Worm (Caenorhabditis elegans) whole organism, L3 larva: ENCODE data around the gene ztf-9.

Source experiments
- ama-1 ChIP-seq: fragments of 150-350 bp; optimal IDR thresholded peaks from 2 replicates; lab custom pipeline; 2018
- ceh-16 ChIP-seq: sonication (generic microtip); optimal IDR thresholded peaks from 2 replicates; lab custom pipeline; 2017; ENCODE audit warnings: missing biosample characterization, missing genetic modification characterization
- ceh-28 ChIP-seq: fragments of 150-350 bp; optimal IDR thresholded peaks from 2 replicates; lab custom pipeline; 2014; ENCODE audit warnings: missing biosample characterization, missing genetic modification reagents, missing genetic modification characterization
- daf-12 ChIP-seq: fragments of 150-350 bp; optimal IDR thresholded peaks from 2 replicates; lab custom pipeline; 2014; ENCODE audit warnings: missing biosample characterization, missing genetic modification reagents, missing genetic modification characterization
- egl-5 ChIP-seq: fragments of 150-350 bp; optimal IDR thresholded peaks from 2 replicates; lab custom pipeline; 2017; ENCODE audit warnings: missing biosample characterization, missing genetic modification reagents, missing genetic modification characterization, inconsistent platforms
- elt-1 ChIP-seq: fragments of 150-350 bp; optimal IDR thresholded peaks from 2 replicates; lab custom pipeline; 2014; ENCODE audit warnings: missing biosample characterization, missing genetic modification characterization
- elt-2 ChIP-seq: sonication (generic microtip); optimal IDR thresholded peaks from 2 replicates; lab custom pipeline; 2016; ENCODE audit warnings: missing genetic modification reagents, mild to moderate bottlenecking, missing genetic modification characterization, missing compliant biosample characterization
- elt-3 ChIP-seq, 3 experiments: fragments of 150-350 bp in 1 of 3; sonication (generic microtip) in 2 of 3; optimal IDR thresholded peaks; 2 replicates in 2 of 3; 4 replicates in 1 of 3; lab custom pipeline; 2014 to 2017; ENCODE audit warnings: missing biosample characterization in 3 of 3, missing genetic modification characterization in 3 of 3
- eor-1 ChIP-seq, 2 experiments: fragments of 150-350 bp; optimal IDR thresholded peaks; 2 replicates each; lab custom pipeline; 2014 to 2018; ENCODE audit warnings: missing biosample characterization in 2 of 2, missing genetic modification characterization in 2 of 2
- fkh-10 ChIP-seq: sonication (generic microtip); optimal IDR thresholded peaks from 2 replicates; lab custom pipeline; 2017; ENCODE audit warnings: missing biosample characterization, missing genetic modification reagents, missing genetic modification characterization
- fos-1 ChIP-seq: fragments of 150-350 bp; optimal IDR thresholded peaks from 2 replicates; lab custom pipeline; 2014; ENCODE audit warnings: missing biosample characterization, missing genetic modification characterization
- hmg-11 ChIP-seq: sonication (generic microtip); optimal IDR thresholded peaks from 2 replicates; lab custom pipeline; 2016; ENCODE audit warnings: missing genetic modification characterization, missing compliant biosample characterization
- jun-1 ChIP-seq: fragments of 150-350 bp; optimal IDR thresholded peaks from 2 replicates; lab custom pipeline; 2014; ENCODE audit warnings: missing biosample characterization, missing genetic modification reagents, missing genetic modification characterization
- lin-15B ChIP-seq: fragments of 150-350 bp; optimal IDR thresholded peaks from 2 replicates; lab custom pipeline; 2014; ENCODE audit warnings: missing biosample characterization, missing genetic modification characterization
- lin-39 ChIP-seq: fragments of 150-350 bp; optimal IDR thresholded peaks from 2 replicates; lab custom pipeline; 2018; ENCODE audit warnings: missing biosample characterization, missing genetic modification reagents, missing genetic modification characterization
- lsy-12 ChIP-seq: sonication (generic microtip); optimal IDR thresholded peaks from 2 replicates; lab custom pipeline; 2016; ENCODE audit warnings: mild to moderate bottlenecking, missing genetic modification characterization, missing compliant biosample characterization
- mdl-1 ChIP-seq: fragments of 150-350 bp; optimal IDR thresholded peaks from 2 replicates; lab custom pipeline; 2014; ENCODE audit warnings: missing biosample characterization, missing genetic modification characterization
- nfya-1 ChIP-seq: sonication (generic microtip); optimal IDR thresholded peaks from 2 replicates; lab custom pipeline; 2017; ENCODE audit warnings: missing genetic modification characterization, mild to moderate bottlenecking, missing compliant biosample characterization, antibody characterized with exemption, moderate library complexity; ENCODE audit not compliant: insufficient read depth
- nhr-11 ChIP-seq: fragments of 150-350 bp; optimal IDR thresholded peaks from 2 replicates; lab custom pipeline; 2014; ENCODE audit warnings: missing biosample characterization, missing genetic modification characterization
- nhr-12 ChIP-seq: fragments of 150-350 bp; optimal IDR thresholded peaks from 2 replicates; lab custom pipeline; 2014; ENCODE audit warnings: missing biosample characterization, missing genetic modification characterization
- nhr-23 ChIP-seq: fragments of 150-350 bp; optimal IDR thresholded peaks from 2 replicates; lab custom pipeline; 2014; ENCODE audit warnings: missing biosample characterization, missing genetic modification reagents, missing genetic modification characterization
- nhr-25 ChIP-seq: sonication (generic microtip); optimal IDR thresholded peaks from 2 replicates; lab custom pipeline; 2017; ENCODE audit warnings: missing biosample characterization, missing genetic modification characterization
- nhr-28 ChIP-seq: fragments of 150-350 bp; optimal IDR thresholded peaks from 2 replicates; lab custom pipeline; 2014; ENCODE audit warnings: missing biosample characterization, missing genetic modification characterization
- nhr-76 ChIP-seq: fragments of 150-350 bp; sonication (generic microtip); optimal IDR thresholded peaks from 5 replicates; lab custom pipeline; 2014; ENCODE audit warnings: missing biosample characterization, missing genetic modification characterization
- pha-4 ChIP-seq: fragments of 150-350 bp; optimal IDR thresholded peaks from 2 replicates; lab custom pipeline; 2014; ENCODE audit warnings: missing biosample characterization, missing genetic modification reagents, missing genetic modification characterization
- pqm-1 ChIP-seq: fragments of 150-350 bp; optimal IDR thresholded peaks from 2 replicates; lab custom pipeline; 2017; ENCODE audit warnings: missing biosample characterization, missing genetic modification characterization, inconsistent platforms
- sea-2 ChIP-seq: fragments of 150-350 bp; sonication (generic microtip); optimal IDR thresholded peaks from 4 replicates; lab custom pipeline; 2014; ENCODE audit warnings: missing biosample characterization, missing genetic modification reagents, missing genetic modification characterization
- skn-1 ChIP-seq: fragments of 150-350 bp; optimal IDR thresholded peaks from 2 replicates; lab custom pipeline; 2014; ENCODE audit warnings: missing biosample characterization, missing genetic modification characterization
- snpc-4 ChIP-seq: fragments of 150-350 bp; optimal IDR thresholded peaks from 2 replicates; lab custom pipeline; 2014; ENCODE audit warnings: missing biosample characterization, missing genetic modification characterization
- zag-1 ChIP-seq: fragments of 150-350 bp; optimal IDR thresholded peaks from 2 replicates; lab custom pipeline; 2014; ENCODE audit warnings: missing biosample characterization, missing genetic modification characterization
- ztf-11 ChIP-seq: fragments of 150-350 bp; optimal IDR thresholded peaks from 2 replicates; lab custom pipeline; 2014; ENCODE audit warnings: missing biosample characterization, missing genetic modification characterization
- ztf-4 ChIP-seq: fragments of 150-350 bp; optimal IDR thresholded peaks from 2 replicates; lab custom pipeline; 2014; ENCODE audit warnings: missing biosample characterization, missing genetic modification characterization

The ztf-9 gene

ce11 chrV:9690728-9691127 lies 1.2 kb downstream of the ztf-9 start:
- peak; percentile 41 for TF ChIP-seq nhr-23
- TF ChIP-seq nhr-25 (tag; lab: Kevin White, UChicago) = peak; percentile 51
- TF ChIP-seq pqm-1 (tag; lab: Kevin White, UChicago) = no peak
- peak; percentile 41 for TF ChIP-seq lin-15B (tag; lab: Kevin White, UChicago)
- TF ChIP-seq nfya-1 = no peak
- TF ChIP-seq elt-2 (tag; lab: Kevin White, UChicago) = peak; percentile 11
- TF ChIP-seq skn-1 (tag; lab: Kevin White, UChicago) = peak; percentile 22
- peak; percentile 72 for TF ChIP-seq hmg-11 (tag; lab: Kevin White, UChicago)
- peak; percentile 57 for TF ChIP-seq pha-4 (tag; lab: Kevin White, UChicago)
- TF ChIP-seq lsy-12 (tag; lab: Kevin White, UChicago) = peak; percentile 15
- peak; percentile 18 for TF ChIP-seq snpc-4
- no peak for TF ChIP-seq zag-1 (tag; lab: Kevin White, UChicago)

- TF ChIP-seq pha-4 (tag; lab: Kevin White, UChicago) (no peak), mdl-1 (tag; lab: Kevin White, UChicago) (no peak), sea-2 (GFP tag; lab: Kevin White, UChicago) (no peak), nfya-1 (no peak), ceh-28 (tag; lab: Kevin White, UChicago) (no peak), daf-12 (tag; lab: Kevin White, UChicago) (no peak), ztf-11 (tag; lab: Kevin White, UChicago) (no peak), ztf-4 (tag; lab: Kevin White, UChicago) (no peak), lin-15B (tag; lab: Kevin White, UChicago) (no peak), lin-39 (tag; lab: Kevin White, UChicago) (no peak), elt-1 (tag; lab: Kevin White, UChicago) (no peak), nhr-23 (no peak), nhr-28 (tag; lab: Kevin White, UChicago) (no peak), lsy-12 (tag; lab: Kevin White, UChicago) (no peak), elt-3 (tag; optimal IDR thresholded peaks at IDR 0.05; lab: Kevin White, UChicago) (no peak), nhr-76 (no peak), eor-1 (tag; optimal IDR thresholded peaks at IDR 0.05; lab: Kevin White, UChicago) (no peak), egl-5 (tag; lab: Kevin White, UChicago) (no peak), pqm-1 (tag; lab: Kevin White, UChicago) (no peak), snpc-4 (no peak)
Measured at ce11 chrV:9690099-9690572, 1.8 kb downstream of the ztf-9 start, which contains the start of gene rbx-1. Gene rbx-1 (minus strand): TSS chrV:9690522.

- TF ChIP-seq ama-1 (peak; percentile 32), mdl-1 (tag; lab: Kevin White, UChicago) (no peak)
Measured at ce11 chrV:9689364-9689763, 2.6 kb downstream of the ztf-9 start.

DNA sequence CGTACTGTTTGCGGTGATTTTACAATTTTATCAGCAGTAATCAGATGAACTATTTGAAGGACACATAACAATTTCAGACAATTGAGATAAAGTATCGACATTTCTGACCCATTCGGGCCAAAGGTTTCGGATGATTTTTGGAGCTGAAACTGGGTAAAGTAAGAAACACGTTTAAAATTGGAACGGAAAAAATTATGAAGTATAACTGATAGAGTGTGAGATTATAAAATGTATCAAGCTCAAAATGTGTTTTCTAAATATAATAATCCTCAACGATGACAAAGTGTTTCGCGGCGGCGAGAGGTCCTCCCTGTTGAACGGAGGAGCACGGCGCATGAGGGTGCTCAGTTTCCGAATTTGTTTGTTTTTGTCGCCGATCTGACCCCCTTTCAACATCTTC lies 6.4 kb downstream of the ztf-9 start, which contains the start of gene ZK287.4:
Gene ZK287.4, minus strand, starts transcription at position 101 of the 400 bp plus-strand sequence.
- TF ChIP-seq lin-15B (tag; lab: Kevin White, UChicago) = no peak

- TF ChIP-seq daf-12 (tag; lab: Kevin White, UChicago) (no peak), ceh-28 (tag; lab: Kevin White, UChicago) (no peak), fos-1 (no peak), fkh-10 (GFP tag; lab: Kevin White, UChicago) (no peak), ceh-16 (tag; lab: Kevin White, UChicago) (no peak), nhr-11 (tag; lab: Kevin White, UChicago) (no peak), lin-15B (tag; lab: Kevin White, UChicago) (no peak), nhr-12 (tag; lab: Kevin White, UChicago) (no peak), mdl-1 (tag; lab: Kevin White, UChicago) (no peak), pha-4 (tag; lab: Kevin White, UChicago) (no peak)
Measured at ce11 chrV:9680260-9680659, 11.7 kb downstream of the ztf-9 start.

DNA sequence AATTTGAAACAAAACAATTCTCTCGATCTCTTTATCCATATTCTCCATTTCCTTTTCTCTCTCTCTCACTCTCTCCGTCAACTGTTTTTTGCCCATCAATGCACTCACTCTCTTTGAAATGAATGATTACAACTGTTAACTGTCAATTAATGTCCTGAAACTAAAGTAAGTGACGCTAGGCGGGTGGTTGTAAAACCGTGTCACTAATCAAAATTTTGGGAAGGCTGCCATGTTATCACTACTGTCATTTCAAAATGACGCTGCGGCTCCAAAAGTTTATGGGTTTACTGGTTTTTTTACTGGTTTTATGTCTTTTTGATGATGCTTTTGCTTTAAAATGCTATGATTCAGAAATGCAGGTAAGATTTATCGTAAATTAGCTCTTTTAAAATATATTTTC lies 12.8 kb downstream of the ztf-9 start, which contains the start of gene ZK287.9:
Gene ZK287.9, plus strand, starts transcription at position 192 of the 400 bp plus-strand sequence.
- TF ChIP-seq sea-2 (GFP tag; lab: Kevin White, UChicago) (no peak), pqm-1 (tag; lab: Kevin White, UChicago) (peak; percentile 37), elt-2 (tag; lab: Kevin White, UChicago) (peak; percentile 67), jun-1 (no peak)
